Worm (Caenorhabditis elegans) whole organism, early embryonic: ENCODE measurements around the gene blos-7.

Experiments used
- B0310.2 ChIP-seq: sonication (generic microtip); optimal IDR thresholded peaks from 2 replicates; lab custom pipeline; 2016; ENCODE audit warnings: mild to moderate bottlenecking, missing genetic modification characterization, missing compliant biosample characterization
- ama-1 ChIP-seq: fragments of 150-350 bp; optimal IDR thresholded peaks from 2 replicates; lab custom pipeline; 2014
- ceh-13 ChIP-seq: fragments of 200-800 bp; sonication (Bioruptor generic); optimal IDR thresholded peaks from 2 replicates; lab custom pipeline; 2018; ENCODE audit warnings: mild to moderate bottlenecking, missing genetic modification characterization, missing compliant biosample characterization
- ceh-36 ChIP-seq: sonication (generic microtip); optimal IDR thresholded peaks from 2 replicates; lab custom pipeline; 2016; ENCODE audit warnings: missing genetic modification characterization, inconsistent platforms, missing compliant biosample characterization
- flt-1 ChIP-seq: fragments of 200-800 bp; sonication (Bioruptor generic); IDR thresholded peaks from 2 replicates; pipeline ENCODE4 v1.3.6; 2022; ENCODE audit warnings: missing genetic modification characterization, missing compliant biosample characterization
- hmbx-1 ChIP-seq: sonication (generic microtip); optimal IDR thresholded peaks from 2 replicates; lab custom pipeline; 2016; ENCODE audit warnings: mild to moderate bottlenecking, missing genetic modification characterization, missing compliant biosample characterization
- pes-1 ChIP-seq: fragments of 200-800 bp; sonication (Bioruptor generic); IDR thresholded peaks from 2 replicates; pipeline ENCODE4 v1.3.6; 2022; ENCODE audit warnings: missing genetic modification reagents, missing genetic modification characterization, missing compliant biosample characterization
- scrt-1 ChIP-seq: fragments of 200-800 bp; sonication (Bioruptor generic); IDR thresholded peaks from 2 replicates; pipeline ENCODE4 v1.3.6; 2022; ENCODE audit warnings: missing genetic modification characterization, missing compliant biosample characterization
- tra-4 ChIP-seq: sonication (generic microtip); optimal IDR thresholded peaks from 2 replicates; lab custom pipeline; 2017; ENCODE audit warnings: missing genetic modification characterization, missing compliant biosample characterization

- TF ChIP-seq ama-1 (lab: Kevin White, UChicago), result no peak
- no peak for TF ChIP-seq tra-4 (tag; lab: Kevin White, UChicago)
- TF ChIP-seq pes-1 (GFP tag; lab: Robert Waterston, UW), result no peak
- TF ChIP-seq ceh-13 (GFP tag; lab: Kevin White, UChicago), result no peak
- no peak for TF ChIP-seq hmbx-1 (tag; lab: Kevin White, UChicago)
- no peak for TF ChIP-seq scrt-1 (GFP tag; lab: Robert Waterston, UW)
- TF ChIP-seq ceh-36 (tag; lab: Kevin White, UChicago), result no peak
- TF ChIP-seq flt-1 (GFP tag; lab: Robert Waterston, UW), result no peak
- no peak for TF ChIP-seq B0310.2
Measured at ce11 chrIV:3570612-3571011, 12.1 kb downstream of the blos-7 start.
